Worm (Caenorhabditis elegans) whole organism, late embryonic: ENCODE measurements around the gene Y81G3A.1.

ENCODE experiments used
- elt-2 ChIP-seq: sonication (generic microtip); optimal IDR thresholded peaks from 2 replicates; lab custom pipeline; 2016; ENCODE audit warnings: missing genetic modification reagents, missing genetic modification characterization, missing compliant biosample characterization
- pha-4 ChIP-seq: fragments of 150-350 bp; optimal IDR thresholded peaks from 2 replicates; lab custom pipeline; 2018; ENCODE audit warnings: missing biosample characterization, missing genetic modification reagents, missing genetic modification characterization
- rnt-1 ChIP-seq: sonication (generic microtip); optimal IDR thresholded peaks from 2 replicates; lab custom pipeline; 2016; ENCODE audit warnings: missing genetic modification characterization, missing compliant biosample characterization
- unc-3 ChIP-seq, 2 experiments: fragments of 200-800 bp in 1 of 2; sonication (Bioruptor generic) in 1 of 2; sonication (generic microtip) in 1 of 2; conservative IDR thresholded peaks in 1 of 2; optimal IDR thresholded peaks in 1 of 2; 2 replicates each; pipeline versions ENCODE4 v1.3.6 to Lab custom; 2016 to 2022; ENCODE audit warnings: missing compliant biosample characterization in 2 of 2, missing genetic modification characterization in 2 of 2, missing genetic modification reagents in 1 of 2

- no peak for TF ChIP-seq elt-2 (tag; lab: Kevin White, UChicago)
- TF ChIP-seq unc-3 (GFP tag; conservative IDR thresholded peaks at IDR 0.05; lab: Robert Waterston, UW) = no peak
- TF ChIP-seq unc-3 (tag; optimal IDR thresholded peaks at IDR 0.05; lab: Kevin White, UChicago) = no peak
- no peak for TF ChIP-seq pha-4 (tag; lab: Kevin White, UChicago)
- TF ChIP-seq rnt-1 = no peak
These were observed 24.0 kb upstream of the Y81G3A.1 start, which contains the start of gene pqn-32 for ce11 chrII:13107719-13108118.
